Worm (Caenorhabditis elegans) whole organism, L2 larva: Measurements from ENCODE around the gene F18A12.2.

ENCODE experiments used
- C34F6.9 ChIP-seq: fragments of 150-350 bp; optimal IDR thresholded peaks from 2 replicates; lab custom pipeline; 2014; ENCODE audit warnings: missing biosample characterization, missing genetic modification characterization
- F13H6.1 ChIP-seq: sonication (generic microtip); optimal IDR thresholded peaks from 2 replicates; lab custom pipeline; 2016; ENCODE audit warnings: missing genetic modification characterization, missing compliant biosample characterization
- R02D3.7 ChIP-seq: fragments of 150-350 bp; optimal IDR thresholded peaks from 2 replicates; lab custom pipeline; 2014; ENCODE audit warnings: missing biosample characterization, missing genetic modification characterization
- Y55F3AM.14 ChIP-seq: fragments of 200-800 bp; sonication (Bioruptor generic); optimal IDR thresholded peaks from 2 replicates; lab custom pipeline; 2018; ENCODE audit warnings: mild to moderate bottlenecking, missing genetic modification characterization, missing compliant biosample characterization
- ZK546.5 ChIP-seq: sonication (generic microtip); optimal IDR thresholded peaks from 2 replicates; lab custom pipeline; 2017; ENCODE audit warnings: missing biosample characterization, missing genetic modification characterization
- alr-1 ChIP-seq: fragments of 150-350 bp; optimal IDR thresholded peaks from 2 replicates; lab custom pipeline; 2014; ENCODE audit warnings: missing biosample characterization, missing genetic modification characterization
- aly-2 ChIP-seq: fragments of 150-350 bp; optimal IDR thresholded peaks from 2 replicates; lab custom pipeline; 2014; ENCODE audit warnings: missing biosample characterization, missing genetic modification characterization
- ama-1 ChIP-seq: fragments of 150-350 bp; optimal IDR thresholded peaks from 2 replicates; lab custom pipeline; 2018; ENCODE audit warnings: inconsistent platforms
- blmp-1 ChIP-seq: sonication (generic microtip); optimal IDR thresholded peaks from 2 replicates; lab custom pipeline; 2017; ENCODE audit warnings: missing genetic modification characterization, mild to moderate bottlenecking, missing compliant biosample characterization, antibody characterized with exemption, moderate library complexity; ENCODE audit not compliant: insufficient read depth
- ceh-82 ChIP-seq: fragments of 150-350 bp; optimal IDR thresholded peaks from 2 replicates; lab custom pipeline; 2014; ENCODE audit warnings: missing biosample characterization, missing genetic modification characterization
- crh-2 ChIP-seq: sonication (generic microtip); optimal IDR thresholded peaks from 2 replicates; lab custom pipeline; 2017; ENCODE audit warnings: missing biosample characterization, missing genetic modification characterization
- dmd-4 ChIP-seq: sonication (generic microtip); optimal IDR thresholded peaks from 2 replicates; lab custom pipeline; 2017; ENCODE audit warnings: missing biosample characterization, missing genetic modification characterization
- egl-27 ChIP-seq: sonication (generic microtip); optimal IDR thresholded peaks from 3 replicates; lab custom pipeline; 2017; ENCODE audit warnings: missing biosample characterization, missing genetic modification reagents, missing genetic modification characterization
- elt-3 ChIP-seq: sonication (generic microtip); optimal IDR thresholded peaks from 2 replicates; lab custom pipeline; 2017; ENCODE audit warnings: missing biosample characterization, missing genetic modification characterization
- fos-1 ChIP-seq: fragments of 150-350 bp; optimal IDR thresholded peaks from 2 replicates; lab custom pipeline; 2014; ENCODE audit warnings: missing biosample characterization, missing genetic modification characterization
- gmeb-1 ChIP-seq: fragments of 150-350 bp; optimal IDR thresholded peaks from 2 replicates; lab custom pipeline; 2014; ENCODE audit warnings: missing biosample characterization, missing genetic modification characterization
- lin-11 ChIP-seq: fragments of 150-350 bp; sonication (generic microtip); optimal IDR thresholded peaks from 2 replicates; lab custom pipeline; 2014; ENCODE audit warnings: missing biosample characterization, missing genetic modification characterization, inconsistent platforms, mixed read lengths
- lin-13 ChIP-seq: fragments of 150-350 bp; optimal IDR thresholded peaks from 2 replicates; lab custom pipeline; 2014; ENCODE audit warnings: missing biosample characterization, missing genetic modification reagents, missing genetic modification characterization
- lin-39 ChIP-seq: fragments of 150-350 bp; optimal IDR thresholded peaks from 2 replicates; lab custom pipeline; 2014; ENCODE audit warnings: missing biosample characterization, missing genetic modification reagents, missing genetic modification characterization
- lsy-2 ChIP-seq, 2 experiments: fragments of 150-350 bp in 1 of 2; sonication (generic microtip) in 1 of 2; optimal IDR thresholded peaks; 2 replicates each; lab custom pipeline; 2014 to 2017; ENCODE audit warnings: missing biosample characterization in 2 of 2, missing genetic modification characterization in 2 of 2
- mbf-1 ChIP-seq: sonication (generic microtip); optimal IDR thresholded peaks from 2 replicates; lab custom pipeline; 2017; ENCODE audit warnings: missing biosample characterization, missing genetic modification characterization
- mdl-1 ChIP-seq, 2 experiments: fragments of 150-350 bp in 1 of 2; sonication (generic microtip) in 1 of 2; optimal IDR thresholded peaks; 2 replicates each; lab custom pipeline; 2017; ENCODE audit warnings: missing biosample characterization in 2 of 2, missing genetic modification characterization in 2 of 2
- nhr-11 ChIP-seq: fragments of 150-350 bp; optimal IDR thresholded peaks from 2 replicates; lab custom pipeline; 2014; ENCODE audit warnings: missing biosample characterization, missing genetic modification characterization
- nhr-12 ChIP-seq: fragments of 150-350 bp; optimal IDR thresholded peaks from 2 replicates; lab custom pipeline; 2014; ENCODE audit warnings: missing biosample characterization, missing genetic modification characterization
- nhr-129 ChIP-seq: fragments of 150-350 bp; optimal IDR thresholded peaks from 2 replicates; lab custom pipeline; 2014; ENCODE audit warnings: missing biosample characterization, missing genetic modification characterization
- nhr-23 ChIP-seq: fragments of 150-350 bp; optimal IDR thresholded peaks from 2 replicates; lab custom pipeline; 2014; ENCODE audit warnings: missing biosample characterization, missing genetic modification reagents, missing genetic modification characterization
- nhr-237 ChIP-seq: fragments of 150-350 bp; optimal IDR thresholded peaks from 2 replicates; lab custom pipeline; 2014; ENCODE audit warnings: missing biosample characterization, missing genetic modification characterization
- nhr-25 ChIP-seq: fragments of 150-350 bp; sonication (generic microtip); optimal IDR thresholded peaks from 3 replicates; lab custom pipeline; 2014; ENCODE audit warnings: missing biosample characterization, missing genetic modification characterization
- nhr-77 ChIP-seq: fragments of 150-350 bp; optimal IDR thresholded peaks from 2 replicates; lab custom pipeline; 2014; ENCODE audit warnings: missing biosample characterization, missing genetic modification characterization
- peb-1 ChIP-seq: fragments of 150-350 bp; optimal IDR thresholded peaks from 2 replicates; lab custom pipeline; 2014; ENCODE audit warnings: missing biosample characterization, missing genetic modification characterization
- skn-1 ChIP-seq: sonication (generic microtip); optimal IDR thresholded peaks from 2 replicates; lab custom pipeline; 2017; ENCODE audit warnings: missing biosample characterization, missing genetic modification characterization
- snpc-4 ChIP-seq: fragments of 150-350 bp; optimal IDR thresholded peaks from 2 replicates; lab custom pipeline; 2014; ENCODE audit warnings: missing biosample characterization, missing genetic modification characterization
- unc-39 ChIP-seq: fragments of 150-350 bp; optimal IDR thresholded peaks from 2 replicates; lab custom pipeline; 2014; ENCODE audit warnings: missing biosample characterization, missing genetic modification characterization
- unc-55 ChIP-seq: fragments of 150-350 bp; sonication (generic microtip); optimal IDR thresholded peaks from 3 replicates; lab custom pipeline; 2014; ENCODE audit warnings: missing biosample characterization, missing genetic modification reagents, missing genetic modification characterization
- unc-62 ChIP-seq: fragments of 150-350 bp; optimal IDR thresholded peaks from 2 replicates; lab custom pipeline; 2014; ENCODE audit warnings: missing biosample characterization, missing genetic modification reagents, missing genetic modification characterization
- zag-1 ChIP-seq: fragments of 150-350 bp; optimal IDR thresholded peaks from 2 replicates; lab custom pipeline; 2014; ENCODE audit warnings: missing biosample characterization, missing genetic modification characterization
- ztf-1 ChIP-seq: fragments of 200-800 bp; sonication (Bioruptor generic); conservative IDR thresholded peaks from 2 replicates; pipeline ENCODE4 v1.3.6; 2022; ENCODE audit warnings: missing genetic modification characterization, missing compliant biosample characterization
- ztf-11 ChIP-seq: sonication (generic microtip); optimal IDR thresholded peaks from 2 replicates; lab custom pipeline; 2017; ENCODE audit warnings: missing biosample characterization, missing genetic modification characterization

Gene F18A12.2

ce11 chrII:3416528-3416927 is 1.9 kb downstream of the F18A12.2 start, which contains the start of gene nep-6:
Gene nep-6, plus strand, starts transcription at chrII:3416828.
- TF ChIP-seq nhr-12 = no peak
- TF ChIP-seq nhr-11 = no peak
- TF ChIP-seq nhr-77 (tag; lab: Kevin White, UChicago) = no peak
- TF ChIP-seq dmd-4 (tag; lab: Kevin White, UChicago) = no peak
- no peak for TF ChIP-seq egl-27 (tag; lab: Kevin White, UChicago)
- no peak for TF ChIP-seq ama-1 (lab: Kevin White, UChicago)
- no peak for TF ChIP-seq crh-2 (tag; lab: Kevin White, UChicago)
- TF ChIP-seq alr-1 = no peak
- no peak for TF ChIP-seq nhr-23 (tag; lab: Kevin White, UChicago)
- TF ChIP-seq nhr-237 (tag; lab: Kevin White, UChicago) = no peak
- TF ChIP-seq Y55F3AM.14 (GFP tag; lab: Kevin White, UChicago) = no peak
- TF ChIP-seq unc-62 (GFP tag; lab: Kevin White, UChicago) = no peak
- no peak for TF ChIP-seq F13H6.1
- TF ChIP-seq nhr-25 (tag; lab: Kevin White, UChicago) = no peak
- no peak for TF ChIP-seq lin-13
- no peak for TF ChIP-seq skn-1 (tag; lab: Kevin White, UChicago)

DNA sequence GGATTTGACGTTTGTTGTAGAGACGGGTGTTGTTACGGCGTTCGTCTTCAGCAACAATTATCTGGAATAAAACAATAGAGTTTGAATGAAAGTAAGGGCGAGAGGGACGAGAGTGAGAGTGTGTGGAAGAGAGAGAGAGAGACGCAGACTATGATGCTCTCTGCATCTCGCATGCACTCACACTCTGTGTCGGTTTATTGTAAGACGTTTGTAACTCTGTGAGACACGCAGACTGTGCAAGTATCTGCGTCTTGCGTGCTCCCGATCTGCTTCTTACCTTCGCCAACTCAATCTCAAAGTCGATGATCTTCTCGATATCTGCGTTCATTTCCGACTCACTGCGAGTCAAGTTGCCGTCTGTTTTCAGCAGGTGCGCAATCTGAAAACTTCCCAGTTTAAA is 8.3 kb downstream of the F18A12.2 start:
- no peak for TF ChIP-seq lin-11 (tag; lab: Kevin White, UChicago)
- TF ChIP-seq peb-1 (tag; lab: Kevin White, UChicago) = no peak
- no peak for TF ChIP-seq snpc-4 (tag; lab: Kevin White, UChicago)
- no peak for TF ChIP-seq ZK546.5 (tag; lab: Kevin White, UChicago)
- no peak for TF ChIP-seq Y55F3AM.14 (GFP tag; lab: Kevin White, UChicago)
- no peak for TF ChIP-seq lin-13
- TF ChIP-seq unc-39 (tag; lab: Kevin White, UChicago) = no peak
- no peak for TF ChIP-seq mbf-1
- no peak for TF ChIP-seq F13H6.1
- no peak for TF ChIP-seq gmeb-1 (tag; lab: Kevin White, UChicago)
- TF ChIP-seq aly-2 = no peak
- TF ChIP-seq nhr-25 (tag; lab: Kevin White, UChicago) = no peak
- no peak for TF ChIP-seq mdl-1 (tag; optimal IDR thresholded peaks at IDR 0.05; lab: Kevin White, UChicago)
- no peak for TF ChIP-seq unc-62 (GFP tag; lab: Kevin White, UChicago)
- TF ChIP-seq, all 48 proteins: peak for 0

ce11 chrII:3425433-3425832 is 10.8 kb downstream of the F18A12.2 start, which contains the start of gene nep-11:
Gene nep-11, minus strand, starts transcription at chrII:3425533.
- TF ChIP-seq ZK546.5 (tag; lab: Kevin White, UChicago) = no peak
- no peak for TF ChIP-seq nhr-77 (tag; lab: Kevin White, UChicago)
- no peak for TF ChIP-seq nhr-23 (tag; lab: Kevin White, UChicago)
- no peak for TF ChIP-seq lin-39 (tag; lab: Kevin White, UChicago)
- no peak for TF ChIP-seq R02D3.7 (tag; lab: Kevin White, UChicago)
- no peak for TF ChIP-seq unc-39 (tag; lab: Kevin White, UChicago)

ce11 chrII:3428158-3428704 is 13.6 kb downstream of the F18A12.2 start:
- TF ChIP-seq crh-2 (tag; lab: Kevin White, UChicago) = peak; percentile 0
- TF ChIP-seq ztf-1 (GFP tag; lab: Robert Waterston, UW) = no peak
- TF ChIP-seq unc-62 (GFP tag; lab: Kevin White, UChicago) = no peak
- TF ChIP-seq F13H6.1 = peak; percentile 1
- TF ChIP-seq nhr-12 = no peak
- TF ChIP-seq nhr-11 = no peak
- TF ChIP-seq elt-3 (tag; lab: Kevin White, UChicago) = no peak
- TF ChIP-seq C34F6.9 (tag; lab: Kevin White, UChicago) = peak; percentile 56
- TF ChIP-seq unc-55 (GFP tag; lab: Kevin White, UChicago) = peak; percentile 73
- TF ChIP-seq nhr-23 (tag; lab: Kevin White, UChicago) = no peak
- TF ChIP-seq alr-1 = no peak
- TF ChIP-seq zag-1 (tag; lab: Kevin White, UChicago) = peak; percentile 9
- TF ChIP-seq gmeb-1 (tag; lab: Kevin White, UChicago) = no peak
- peak; percentile 12 for TF ChIP-seq snpc-4 (tag; lab: Kevin White, UChicago)
- no peak for TF ChIP-seq fos-1 (tag; lab: Kevin White, UChicago)
- TF ChIP-seq lin-13 = peak; percentile 17
- TF ChIP-seq ceh-82 (tag; lab: Kevin White, UChicago) = no peak
- no peak for TF ChIP-seq ztf-11 (tag; lab: Kevin White, UChicago)
- no peak for TF ChIP-seq dmd-4 (tag; lab: Kevin White, UChicago)
- TF ChIP-seq ama-1 (lab: Kevin White, UChicago) = no peak
- peak in 1 of 2 experiments; percentile 51 for TF ChIP-seq mdl-1 (tag; optimal IDR thresholded peaks at IDR 0.05; lab: Kevin White, UChicago)
- TF ChIP-seq blmp-1 = no peak
- TF ChIP-seq mbf-1 = no peak
- peak; percentile 22 for TF ChIP-seq nhr-129
- peak; percentile 66 for TF ChIP-seq lin-11 (tag; lab: Kevin White, UChicago)
- no peak for TF ChIP-seq ZK546.5 (tag; lab: Kevin White, UChicago)
- TF ChIP-seq lsy-2 (tag; optimal IDR thresholded peaks at IDR 0.05; lab: Kevin White, UChicago) = peak in 1 of 2 experiments; percentile 49
- no peak for TF ChIP-seq lin-39 (tag; lab: Kevin White, UChicago)
- no peak for TF ChIP-seq nhr-77 (tag; lab: Kevin White, UChicago)
